Fruit fly (Drosophila melanogaster) whole organism, prepupa: ENCODE results near the gene CG5969.

ENCODE experiments used
- CG10631 ChIP-seq: fragments of 200-800 bp; sonication (Bioruptor generic); optimal IDR thresholded peaks from 2 replicates; lab custom pipeline; 2016; ENCODE audit warnings: missing biosample characterization, missing genetic modification characterization
- CG11902 ChIP-seq: fragments of 200-800 bp; sonication (Bioruptor generic); optimal IDR thresholded peaks from 3 replicates; lab custom pipeline; 2016; ENCODE audit warnings: missing biosample characterization, missing genetic modification characterization
- CG15336 ChIP-seq: fragments of 200-800 bp; sonication (Bioruptor generic); IDR thresholded peaks from 2 replicates; pipeline ENCODE4 v1.3.6; 2022; ENCODE audit warnings: missing biosample characterization, missing genetic modification characterization
- CG1621 ChIP-seq: fragments of 200-800 bp; sonication (Bioruptor generic); optimal IDR thresholded peaks from 3 replicates; lab custom pipeline; 2018; ENCODE audit warnings: missing biosample characterization, mild to moderate bottlenecking, missing genetic modification characterization
- CG16779 ChIP-seq: fragments of 200-800 bp; sonication (Bioruptor generic); optimal IDR thresholded peaks from 3 replicates; lab custom pipeline; 2017; ENCODE audit warnings: missing biosample characterization, mild to moderate bottlenecking, missing genetic modification characterization
- CG3032 ChIP-seq: fragments of 200-800 bp; optimal IDR thresholded peaks from 2 replicates; lab custom pipeline; 2019; ENCODE audit warnings: missing biosample characterization, mild to moderate bottlenecking, missing genetic modification characterization, moderate library complexity
- CG31627 ChIP-seq: fragments of 200-800 bp; sonication (Bioruptor generic); optimal IDR thresholded peaks from 3 replicates; lab custom pipeline; 2016; ENCODE audit warnings: missing biosample characterization, missing genetic modification characterization
- CG34406 ChIP-seq: fragments of 200-800 bp; sonication (Bioruptor generic); optimal IDR thresholded peaks from 3 replicates; lab custom pipeline; 2016; ENCODE audit warnings: missing biosample characterization, missing genetic modification characterization
- CG4318 ChIP-seq: fragments of 200-800 bp; sonication (Bioruptor generic); optimal IDR thresholded peaks from 3 replicates; lab custom pipeline; 2017; ENCODE audit warnings: missing biosample characterization, mild to moderate bottlenecking, missing genetic modification characterization
- CG6163 ChIP-seq: fragments of 200-800 bp; sonication (Bioruptor generic); IDR thresholded peaks from 3 replicates; pipeline ENCODE4 v1.3.6; 2022; ENCODE audit warnings: missing biosample characterization, missing genetic modification characterization
- CG6276 ChIP-seq: fragments of 200-800 bp; sonication (Bioruptor generic); optimal IDR thresholded peaks from 2 replicates; lab custom pipeline; 2017; ENCODE audit warnings: missing biosample characterization, mild to moderate bottlenecking, missing genetic modification characterization
- CG6792 ChIP-seq: fragments of 200-800 bp; sonication (Bioruptor generic); optimal IDR thresholded peaks from 3 replicates; lab custom pipeline; 2016; ENCODE audit warnings: missing biosample characterization, missing genetic modification characterization
- CG6808 ChIP-seq: fragments of 200-800 bp; sonication (Bioruptor generic); optimal IDR thresholded peaks from 3 replicates; lab custom pipeline; 2017; ENCODE audit warnings: missing biosample characterization, missing genetic modification characterization, mild to moderate bottlenecking, moderate library complexity, missing genetic modification reagents
- CG6854 ChIP-seq: fragments of 200-800 bp; sonication (Bioruptor generic); optimal IDR thresholded peaks from 2 replicates; lab custom pipeline; 2017; ENCODE audit warnings: missing biosample characterization, mild to moderate bottlenecking, missing genetic modification characterization
- CG7368 ChIP-seq: fragments of 200-800 bp; sonication (Bioruptor generic); optimal IDR thresholded peaks from 3 replicates; lab custom pipeline; 2016; ENCODE audit warnings: missing biosample characterization, missing genetic modification characterization
- CG8119 ChIP-seq: fragments of 200-800 bp; sonication (Bioruptor generic); IDR thresholded peaks from 3 replicates; pipeline ENCODE4 v1.3.6; 2022; ENCODE audit warnings: missing biosample characterization, missing genetic modification characterization
- CG8319 ChIP-seq: fragments of 200-800 bp; sonication (Bioruptor generic); optimal IDR thresholded peaks from 3 replicates; lab custom pipeline; 2016; ENCODE audit warnings: missing biosample characterization, missing genetic modification characterization
- CG8632 ChIP-seq: fragments of 200-800 bp; sonication (Bioruptor generic); optimal IDR thresholded peaks from 3 replicates; lab custom pipeline; 2016; ENCODE audit warnings: missing biosample characterization, missing genetic modification characterization
- CG9139 ChIP-seq: fragments of 200-800 bp; sonication (Bioruptor generic); optimal IDR thresholded peaks from 3 replicates; lab custom pipeline; 2017; ENCODE audit warnings: missing biosample characterization, mild to moderate bottlenecking, missing genetic modification characterization
- Eip78C ChIP-seq: fragments of 200-800 bp; sonication (Bioruptor generic); peaks from one replicate; lab custom pipeline; 2016; ENCODE audit warnings: missing biosample characterization, missing genetic modification characterization
- Ets21C ChIP-seq: fragments of 200-800 bp; sonication (Bioruptor generic); optimal IDR thresholded peaks from 3 replicates; lab custom pipeline; 2016; ENCODE audit warnings: missing biosample characterization, missing genetic modification characterization
- Ets96B ChIP-seq: fragments of 200-800 bp; optimal IDR thresholded peaks from 2 replicates; lab custom pipeline; 2019; ENCODE audit warnings: missing biosample characterization, mild to moderate bottlenecking, missing genetic modification characterization, moderate library complexity
- Hr38 ChIP-seq: sonication (Bioruptor generic); optimal IDR thresholded peaks from 2 replicates; lab custom pipeline; 2016; ENCODE audit warnings: missing biosample characterization, missing genetic modification characterization
- Hr39 ChIP-seq: fragments of 200-800 bp; sonication (Bioruptor generic); optimal IDR thresholded peaks from 2 replicates; lab custom pipeline; 2016; ENCODE audit warnings: missing biosample characterization, missing genetic modification characterization
- Hr4 ChIP-seq: fragments of 200-800 bp; sonication (Bioruptor generic); optimal IDR thresholded peaks from 3 replicates; lab custom pipeline; 2016; ENCODE audit warnings: missing biosample characterization, missing genetic modification characterization
- Lpt ChIP-seq: fragments of 200-800 bp; sonication (Bioruptor generic); optimal IDR thresholded peaks from 3 replicates; lab custom pipeline; 2016; ENCODE audit warnings: missing biosample characterization, missing genetic modification characterization
- OdsH ChIP-seq: fragments of 200-800 bp; sonication (Bioruptor generic); optimal IDR thresholded peaks from 3 replicates; lab custom pipeline; 2016; ENCODE audit warnings: missing biosample characterization, missing genetic modification characterization
- Sox102F ChIP-seq: fragments of 200-800 bp; sonication (Bioruptor generic); optimal IDR thresholded peaks from 2 replicates; lab custom pipeline; 2016; ENCODE audit warnings: missing biosample characterization, mild to moderate bottlenecking, missing genetic modification characterization
- Sox14 ChIP-seq: fragments of 200-800 bp; sonication (Bioruptor generic); optimal IDR thresholded peaks from 3 replicates; lab custom pipeline; 2016; ENCODE audit warnings: missing biosample characterization, missing genetic modification characterization
- Sox15 ChIP-seq: fragments of 200-800 bp; sonication (Bioruptor generic); optimal IDR thresholded peaks from 3 replicates; lab custom pipeline; 2016; ENCODE audit warnings: missing biosample characterization, missing genetic modification characterization
- achi ChIP-seq: fragments of 200-800 bp; sonication (Bioruptor generic); optimal IDR thresholded peaks from 3 replicates; lab custom pipeline; 2016; ENCODE audit warnings: missing biosample characterization, missing genetic modification characterization
- acj6 ChIP-seq: fragments of 200-800 bp; sonication (Bioruptor generic); optimal IDR thresholded peaks from 3 replicates; lab custom pipeline; 2016; ENCODE audit warnings: missing biosample characterization, missing genetic modification characterization
- cyc ChIP-seq: fragments of 200-800 bp; sonication (Bioruptor generic); optimal IDR thresholded peaks from 3 replicates; lab custom pipeline; 2016; ENCODE audit warnings: missing biosample characterization, missing genetic modification characterization
- dac ChIP-seq: fragments of 200-800 bp; sonication (Bioruptor generic); optimal IDR thresholded peaks from 2 replicates; lab custom pipeline; 2017; ENCODE audit warnings: missing biosample characterization, mild to moderate bottlenecking, missing genetic modification characterization
- eg ChIP-seq: fragments of 200-800 bp; sonication (Bioruptor generic); IDR thresholded peaks from 3 replicates; pipeline ENCODE4 v1.3.6; 2022; ENCODE audit warnings: missing biosample characterization, missing genetic modification characterization
- esn ChIP-seq: fragments of 200-800 bp; sonication (Bioruptor generic); optimal IDR thresholded peaks from 2 replicates; lab custom pipeline; 2016; ENCODE audit warnings: missing biosample characterization, mild to moderate bottlenecking, missing genetic modification characterization, moderate library complexity
- fd59A ChIP-seq: fragments of 200-800 bp; sonication (Bioruptor generic); optimal IDR thresholded peaks from 2 replicates; lab custom pipeline; 2017; ENCODE audit warnings: missing biosample characterization, mild to moderate bottlenecking, missing genetic modification characterization, missing genetic modification reagents
- fd85E ChIP-seq: fragments of 200-800 bp; sonication (Bioruptor generic); optimal IDR thresholded peaks from 3 replicates; lab custom pipeline; 2016; ENCODE audit warnings: missing biosample characterization, missing genetic modification characterization
- fkh ChIP-seq: fragments of 200-800 bp; sonication (Bioruptor generic); optimal IDR thresholded peaks from 3 replicates; lab custom pipeline; 2017; ENCODE audit warnings: missing biosample characterization, mild to moderate bottlenecking, missing genetic modification characterization, moderate library complexity
- net ChIP-seq: fragments of 200-800 bp; sonication (Bioruptor generic); optimal IDR thresholded peaks from 3 replicates; lab custom pipeline; 2016; ENCODE audit warnings: missing biosample characterization, missing genetic modification characterization
- pdm3 ChIP-seq: fragments of 200-800 bp; sonication (Bioruptor generic); optimal IDR thresholded peaks from 3 replicates; lab custom pipeline; 2016; ENCODE audit warnings: missing biosample characterization, missing genetic modification characterization
- spab ChIP-seq: fragments of 200-800 bp; sonication (Bioruptor generic); optimal IDR thresholded peaks from 2 replicates; lab custom pipeline; 2017; ENCODE audit warnings: missing biosample characterization, mild to moderate bottlenecking, missing genetic modification characterization, missing genetic modification reagents
- ss ChIP-seq, 2 experiments: fragments of 200-800 bp; sonication (Bioruptor generic); optimal IDR thresholded peaks; 2 replicates in 1 of 2; 3 replicates in 1 of 2; lab custom pipeline; 2017 to 2018; ENCODE audit warnings: mild to moderate bottlenecking in 2 of 2, missing biosample characterization in 2 of 2, missing genetic modification characterization in 2 of 2, moderate library complexity in 1 of 2
- svp ChIP-seq: fragments of 200-800 bp; sonication (Bioruptor generic); peaks from one replicate; lab custom pipeline; 2016; ENCODE audit warnings: missing biosample characterization, missing genetic modification characterization
- vri ChIP-seq: fragments of 200-800 bp; sonication (Bioruptor generic); optimal IDR thresholded peaks from 3 replicates; lab custom pipeline; 2016; ENCODE audit warnings: missing biosample characterization, mild to moderate bottlenecking, missing genetic modification characterization

CG5969 gene

DNA sequence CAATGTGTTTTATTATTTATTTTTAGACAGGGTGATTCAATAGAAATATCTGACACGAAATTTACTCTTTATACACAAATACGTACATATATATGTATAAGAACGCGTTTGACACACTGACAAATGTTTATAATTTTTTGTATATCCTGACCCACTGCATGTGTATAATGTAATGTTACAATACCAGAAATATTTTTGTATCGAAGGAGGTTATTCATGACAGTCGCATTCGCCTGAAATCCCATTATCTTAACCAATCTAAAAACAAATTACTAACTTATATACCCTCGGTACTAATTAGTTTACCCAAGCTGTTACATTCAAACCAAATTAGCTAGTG, 20.6 kb downstream of the CG5969 start (continued):
- no peak for TF ChIP-seq acj6 (GFP tag; lab: Kevin White, UChicago)
- TF ChIP-seq ss (GFP tag; optimal IDR thresholded peaks at IDR 0.05; lab: Kevin White, UChicago), result no peak

DNA sequence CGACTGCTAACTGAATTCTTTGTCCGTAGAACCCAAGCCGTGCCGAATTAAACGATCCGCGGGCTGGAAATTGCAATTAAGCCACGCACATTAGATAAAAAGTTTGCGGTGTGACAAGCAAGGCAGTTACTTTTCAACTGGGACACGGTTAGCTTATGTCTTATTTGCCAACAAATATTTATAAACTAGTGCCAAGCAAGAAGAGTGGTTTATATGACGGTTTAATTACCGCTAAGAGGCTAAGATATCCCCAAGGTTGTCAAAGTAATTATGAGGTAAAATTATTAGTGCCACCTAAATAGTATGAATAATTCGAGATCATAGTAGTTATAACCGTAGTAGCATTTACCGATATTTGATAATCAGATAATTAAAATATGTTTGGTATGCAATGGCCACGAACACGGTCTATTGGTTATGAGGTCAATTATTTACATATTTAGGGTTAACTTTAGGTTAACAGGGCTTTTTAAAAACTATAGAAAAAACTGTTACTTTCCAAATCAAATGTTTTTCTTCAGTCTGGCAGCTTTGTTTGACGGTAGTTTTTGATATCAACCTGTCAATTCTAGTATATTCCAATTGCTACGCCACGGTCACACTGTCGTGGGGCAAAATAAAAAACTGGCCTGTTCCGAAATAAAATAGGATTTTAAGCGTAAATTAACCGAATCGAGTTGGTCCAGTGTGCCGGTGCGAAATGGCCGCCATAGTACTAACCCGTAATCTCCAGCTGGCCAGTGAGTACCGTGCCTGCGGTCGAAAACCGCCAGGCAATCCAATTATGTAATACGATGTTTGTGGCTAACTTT, 21.4 kb downstream of the CG5969 start, which contains the start of gene ZnT77C:
Gene ZnT77C (minus strand): TSS at position 142 of the 812 bp plus-strand sequence.
- TF ChIP-seq pdm3 (GFP tag; lab: Kevin White, UChicago), result no peak
- peak; percentile 5 for TF ChIP-seq Sox14
- peak; percentile 83 for TF ChIP-seq vri (GFP tag; lab: Kevin White, UChicago)
- TF ChIP-seq CG8319 (GFP tag; lab: Kevin White, UChicago), result no peak
- no peak for TF ChIP-seq CG16779
- no peak for TF ChIP-seq Sox15 (GFP tag; lab: Kevin White, UChicago)
- no peak for TF ChIP-seq Lpt
- TF ChIP-seq Ets21C (GFP tag; lab: Kevin White, UChicago), result no peak
- peak; percentile 37 for TF ChIP-seq Eip78C (GFP tag; lab: Kevin White, UChicago)
- TF ChIP-seq CG6808 (GFP tag; lab: Kevin White, UChicago), result no peak

DNA sequence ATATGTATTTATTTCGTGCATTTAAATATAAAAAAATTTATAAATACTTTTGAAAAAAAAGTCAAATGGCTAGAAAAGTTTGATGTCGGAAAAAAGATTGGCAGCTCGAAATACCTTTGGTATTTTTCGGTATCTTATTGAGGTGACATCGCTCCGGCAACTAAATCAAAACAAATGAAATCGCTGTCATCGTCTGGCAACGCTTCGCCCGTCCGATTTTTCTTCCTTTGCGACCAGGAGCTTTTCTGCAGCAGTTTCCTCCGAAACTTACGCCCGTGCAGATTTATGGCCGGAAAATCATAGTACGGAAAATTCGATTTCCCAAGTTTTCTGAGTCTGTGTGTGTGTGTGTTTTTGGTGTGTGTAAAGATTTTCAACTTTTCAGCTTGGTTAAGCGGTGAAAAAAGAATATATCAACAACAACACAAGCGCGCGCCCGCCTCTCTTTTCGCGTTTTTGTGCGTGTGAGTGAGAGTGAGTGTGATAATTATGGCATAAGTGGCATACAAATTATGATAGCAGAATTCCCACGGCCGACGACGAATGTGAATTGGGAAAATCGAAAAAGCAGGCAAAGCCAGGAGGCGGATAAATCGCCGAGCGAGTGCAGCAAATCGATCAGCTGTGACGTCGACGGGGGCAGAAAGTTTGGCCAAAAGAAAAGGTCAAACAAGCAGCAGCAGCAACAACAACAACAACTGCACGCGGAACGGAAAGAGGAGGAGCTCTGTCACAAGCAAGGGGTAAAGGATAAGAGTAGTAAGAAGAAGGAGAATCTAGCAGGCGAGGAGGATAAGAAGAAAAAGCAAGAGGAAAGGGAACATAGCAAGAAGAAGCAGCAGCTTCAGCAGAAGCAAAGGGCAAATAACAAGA, 23.8 kb downstream of the CG5969 start, which contains the start of gene CG32425:
Gene CG32425 (plus strand): TSS at position 200 of the 873 bp plus-strand sequence.
- TF ChIP-seq cyc (GFP tag; lab: Kevin White, UChicago), result no peak
- TF ChIP-seq CG9139 (GFP tag; lab: Kevin White, UChicago), result no peak
- peak; percentile 12 for TF ChIP-seq Hr4
- no peak for TF ChIP-seq achi (GFP tag; lab: Kevin White, UChicago)
- TF ChIP-seq svp (GFP tag; lab: Kevin White, UChicago), result no peak
- no peak for TF ChIP-seq CG8319 (GFP tag; lab: Kevin White, UChicago)
- no peak for TF ChIP-seq CG3032
- TF ChIP-seq Hr38 (GFP tag; lab: Kevin White, UChicago), result no peak
- TF ChIP-seq CG6854 (GFP tag; lab: Kevin White, UChicago), result peak; percentile 54
- TF ChIP-seq CG31627 (GFP tag; lab: Kevin White, UChicago), result no peak
- TF ChIP-seq Lpt, result no peak
- TF ChIP-seq net, result no peak
- peak; percentile 30 for TF ChIP-seq CG6808 (GFP tag; lab: Kevin White, UChicago)
- no peak for TF ChIP-seq eg
- no peak for TF ChIP-seq fd59A (GFP tag; lab: Kevin White, UChicago)
- no peak for TF ChIP-seq CG10631
- TF ChIP-seq CG4318 (GFP tag; lab: Kevin White, UChicago), result no peak
- no peak for TF ChIP-seq dac (GFP tag; lab: Kevin White, UChicago)
- no peak for TF ChIP-seq CG7368 (GFP tag; lab: Kevin White, UChicago)
- TF ChIP-seq CG11902 (GFP tag; lab: Kevin White, UChicago), result no peak
- TF ChIP-seq Sox14, result peak; percentile 8
- no peak for TF ChIP-seq Sox102F
- no peak for TF ChIP-seq Ets96B (tag; lab: Kevin White, UChicago)
- TF ChIP-seq CG34406 (GFP tag; lab: Kevin White, UChicago), result no peak
- TF ChIP-seq fkh (GFP tag; lab: Kevin White, UChicago), result peak; percentile 47
- peak; percentile 37 for TF ChIP-seq Eip78C (GFP tag; lab: Kevin White, UChicago)
- TF ChIP-seq Hr39, result no peak
- no peak for TF ChIP-seq esn (GFP tag; lab: Kevin White, UChicago)
- TF ChIP-seq fd85E, result no peak
- peak; percentile 94 for TF ChIP-seq CG1621 (tag; lab: Kevin White, UChicago)
- no peak for TF ChIP-seq CG6792 (GFP tag; lab: Kevin White, UChicago)
- no peak for TF ChIP-seq Ets21C (GFP tag; lab: Kevin White, UChicago)
- no peak for TF ChIP-seq Sox15 (GFP tag; lab: Kevin White, UChicago)
- no peak for TF ChIP-seq CG15336 (GFP tag; lab: Robert Waterston, UW)
- no peak for TF ChIP-seq CG6276
- no peak for TF ChIP-seq OdsH (GFP tag; lab: Kevin White, UChicago)
- TF ChIP-seq spab (GFP tag; lab: Kevin White, UChicago), result no peak
- TF ChIP-seq CG8632 (GFP tag; lab: Kevin White, UChicago), result no peak
- no peak for TF ChIP-seq CG8119
- no peak for TF ChIP-seq CG6163 (GFP tag; lab: Robert Waterston, UW)
